Fruit fly (Drosophila melanogaster) whole organism, adult: ENCODE measurements around the gene Bin1.

Experiments used
- CG33017 ChIP-seq: fragments of 200-800 bp; sonication (Bioruptor generic); optimal IDR thresholded peaks from 2 replicates; lab custom pipeline; 2018; ENCODE audit warnings: missing biosample characterization, mild to moderate bottlenecking, missing genetic modification characterization, moderate library complexity
- CG5204 ChIP-seq: fragments of 200-800 bp; sonication (Bioruptor generic); optimal IDR thresholded peaks from 2 replicates; lab custom pipeline; 2016; ENCODE audit warnings: missing biosample characterization, missing genetic modification characterization
- Hr96 ChIP-seq: fragments of 200-800 bp; sonication (Bioruptor generic); optimal IDR thresholded peaks from 2 replicates; lab custom pipeline; 2016; ENCODE audit warnings: missing biosample characterization, missing genetic modification characterization
- bab1 ChIP-seq: fragments of 200-800 bp; sonication (Bioruptor generic); optimal IDR thresholded peaks from 3 replicates; lab custom pipeline; 2019; ENCODE audit warnings: missing biosample characterization, mild to moderate bottlenecking, missing genetic modification characterization, moderate library complexity
- cnc ChIP-seq, 2 experiments: fragments of >200 bp; optimal IDR thresholded peaks; 2 replicates each; lab custom pipeline; 2017
- kay ChIP-seq: fragments of 200-800 bp; sonication (Bioruptor generic); peaks from one replicate; lab custom pipeline; 2016; ENCODE audit warnings: missing biosample characterization, missing genetic modification characterization, borderline replicate concordance
- ovo ChIP-seq: fragments of 200-800 bp; sonication (Bioruptor generic); optimal IDR thresholded peaks from 2 replicates; lab custom pipeline; 2016; ENCODE audit warnings: missing biosample characterization, missing genetic modification characterization
- pad ChIP-seq: fragments of 200-800 bp; sonication (Bioruptor generic); optimal IDR thresholded peaks from 3 replicates; lab custom pipeline; 2017; ENCODE audit warnings: missing biosample characterization, missing genetic modification characterization, mild to moderate bottlenecking, moderate library complexity, missing genetic modification reagents
- tj ChIP-seq: fragments of 200-800 bp; sonication (Bioruptor generic); optimal IDR thresholded peaks from 3 replicates; lab custom pipeline; 2017; ENCODE audit warnings: missing biosample characterization, mild to moderate bottlenecking, missing genetic modification characterization, moderate library complexity

- no peak for TF ChIP-seq CG5204 (GFP tag; lab: Kevin White, UChicago)
- no peak for TF ChIP-seq kay
- TF ChIP-seq bab1 (GFP tag; lab: Kevin White, UChicago) = peak; percentile 6
- peak; percentile 41 for TF ChIP-seq CG33017
- no peak for TF ChIP-seq cnc (optimal IDR thresholded peaks at IDR 0.05; lab: Kevin White, UChicago)
- no peak for TF ChIP-seq ovo (GFP tag; lab: Kevin White, UChicago)
- no peak for TF ChIP-seq Hr96
- TF ChIP-seq pad = no peak
- TF ChIP-seq tj = peak; percentile 48
Measured at dm6 chr3R:16207074-16207609, 17.8 kb upstream of the Bin1 start.
